Worm (Caenorhabditis elegans) whole organism, L1 larva: Measurements from ENCODE around the gene ZK666.15.
A peak's percentile ranks its signal among the peaks of the same experiment; 100 is the strongest.

ENCODE experiments used
- C04F5.9 ChIP-seq: sonication (generic microtip); optimal IDR thresholded peaks from 2 replicates; lab custom pipeline; 2016; ENCODE audit warnings: missing genetic modification characterization, missing compliant biosample characterization
- ces-1 ChIP-seq: fragments of 150-350 bp; optimal IDR thresholded peaks from 2 replicates; lab custom pipeline; 2014; ENCODE audit warnings: missing biosample characterization, missing genetic modification reagents, missing genetic modification characterization
- dpl-1 ChIP-seq, 3 experiments: fragments of 150-350 bp in 2 of 3; sonication (generic microtip) in 1 of 3; optimal IDR thresholded peaks; 2 replicates each; lab custom pipeline; 2014 to 2017; ENCODE audit warnings: missing biosample characterization in 3 of 3, missing genetic modification characterization in 3 of 3, missing genetic modification reagents in 3 of 3
- lin-35 ChIP-seq, 2 experiments: fragments of 150-350 bp; optimal IDR thresholded peaks; 2 replicates each; lab custom pipeline; 2014; ENCODE audit warnings: missing biosample characterization in 2 of 2, missing genetic modification characterization in 2 of 2, missing genetic modification reagents in 2 of 2
- lir-3 ChIP-seq: sonication (generic microtip); optimal IDR thresholded peaks from 2 replicates; lab custom pipeline; 2016; ENCODE audit warnings: mild to moderate bottlenecking, missing genetic modification characterization, moderate library complexity, missing compliant biosample characterization; ENCODE audit not compliant: poor library complexity
- mdl-1 ChIP-seq, 2 experiments: fragments of 150-350 bp; optimal IDR thresholded peaks; 2 replicates each; lab custom pipeline; 2014 to 2017; ENCODE audit warnings: missing biosample characterization in 2 of 2, missing genetic modification characterization in 2 of 2, inconsistent platforms in 1 of 2
- mep-1 ChIP-seq: fragments of 150-350 bp; optimal IDR thresholded peaks from 2 replicates; lab custom pipeline; 2014; ENCODE audit warnings: missing biosample characterization, missing genetic modification characterization
- nhr-11 ChIP-seq: fragments of 150-350 bp; optimal IDR thresholded peaks from 2 replicates; lab custom pipeline; 2014; ENCODE audit warnings: missing biosample characterization, missing genetic modification characterization
- nhr-20 ChIP-seq: sonication (generic microtip); optimal IDR thresholded peaks from 2 replicates; lab custom pipeline; 2016; ENCODE audit warnings: mild to moderate bottlenecking, missing genetic modification characterization, missing compliant biosample characterization
- nhr-76 ChIP-seq: sonication (generic microtip); optimal IDR thresholded peaks from 2 replicates; lab custom pipeline; 2017; ENCODE audit warnings: missing biosample characterization, missing genetic modification characterization
- nhr-85 ChIP-seq: sonication (generic microtip); peaks from one replicate; lab custom pipeline; 2016; ENCODE audit warnings: missing genetic modification characterization, inconsistent platforms, missing compliant biosample characterization
- pqm-1 ChIP-seq: sonication (generic microtip); optimal IDR thresholded peaks from 3 replicates; lab custom pipeline; 2017; ENCODE audit warnings: missing biosample characterization, missing genetic modification characterization
- rnt-1 ChIP-seq: sonication (generic microtip); optimal IDR thresholded peaks from 2 replicates; lab custom pipeline; 2016; ENCODE audit warnings: mild to moderate bottlenecking, missing genetic modification characterization, moderate library complexity, missing compliant biosample characterization
- snu-23 ChIP-seq: sonication (generic microtip); optimal IDR thresholded peaks from 2 replicates; lab custom pipeline; 2016; ENCODE audit warnings: missing genetic modification characterization, missing compliant biosample characterization
- sox-4 ChIP-seq: sonication (generic microtip); optimal IDR thresholded peaks from 2 replicates; lab custom pipeline; 2016; ENCODE audit warnings: missing genetic modification characterization, missing compliant biosample characterization
- sptf-1 ChIP-seq: fragments of 150-350 bp; optimal IDR thresholded peaks from 2 replicates; lab custom pipeline; 2014; ENCODE audit warnings: missing biosample characterization, missing genetic modification characterization
- swsn-7 ChIP-seq: sonication (generic microtip); optimal IDR thresholded peaks from 2 replicates; lab custom pipeline; 2016; ENCODE audit warnings: missing genetic modification characterization, missing compliant biosample characterization
- unc-30 ChIP-seq: sonication (generic microtip); optimal IDR thresholded peaks from 2 replicates; lab custom pipeline; 2017; ENCODE audit warnings: missing biosample characterization, missing genetic modification characterization
- xbp-1 ChIP-seq: sonication (generic microtip); optimal IDR thresholded peaks from 2 replicates; lab custom pipeline; 2016; ENCODE audit warnings: missing genetic modification characterization, missing compliant biosample characterization

ZK666.15 gene

DNA sequence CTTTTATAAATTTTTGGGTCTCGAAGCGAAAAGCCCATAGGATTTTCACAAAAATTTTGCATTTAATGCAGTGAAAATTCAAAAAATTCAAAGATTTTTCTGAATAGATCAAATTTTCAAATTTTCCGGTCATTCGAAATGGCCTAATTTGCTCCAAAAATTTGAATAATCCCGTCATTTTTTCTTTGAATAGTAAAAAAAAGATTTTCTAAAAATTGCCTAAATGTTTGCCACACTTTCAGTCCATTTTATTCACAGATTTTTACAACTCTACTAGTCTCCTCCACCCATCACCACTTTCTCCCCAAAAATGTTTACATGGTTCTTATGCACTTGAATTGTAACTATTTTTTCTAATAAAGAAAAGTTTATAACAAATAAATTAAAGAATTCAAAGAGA lies 47.1 kb downstream of the ZK666.15 start:
- TF ChIP-seq ces-1 (GFP tag; lab: Kevin White, UChicago) (no peak), mep-1 (tag; lab: Kevin White, UChicago) (no peak), C04F5.9 (tag; lab: Kevin White, UChicago) (no peak), nhr-85 (tag; lab: Kevin White, UChicago) (peak; percentile 34), nhr-76 (tag; lab: Kevin White, UChicago) (no peak)

ce11 chrII:10537571-10537970 lies 50.7 kb downstream of the ZK666.15 start, which contains the start of gene R166.2:
R166.2 (minus strand) TSS chrII:10537671.
- TF ChIP-seq C04F5.9 (tag; lab: Kevin White, UChicago) (no peak), pqm-1 (tag; lab: Kevin White, UChicago) (no peak), lir-3 (tag; lab: Kevin White, UChicago) (no peak), swsn-7 (tag; lab: Kevin White, UChicago) (no peak), rnt-1 (tag; lab: Kevin White, UChicago) (no peak), mdl-1 (tag; optimal IDR thresholded peaks at IDR 0.05; lab: Kevin White, UChicago) (no peak), lin-35 (GFP tag; optimal IDR thresholded peaks at IDR 0.05; lab: Kevin White, UChicago) (no peak), sptf-1 (tag; lab: Kevin White, UChicago) (no peak), dpl-1 (GFP tag; optimal IDR thresholded peaks at IDR 0.05; lab: Kevin White, UChicago) (no peak), unc-30 (tag; lab: Kevin White, UChicago) (no peak), xbp-1 (tag; lab: Kevin White, UChicago) (no peak), nhr-11 (tag; lab: Kevin White, UChicago) (no peak), snu-23 (GFP tag; lab: Kevin White, UChicago) (no peak), nhr-20 (no peak), sox-4 (tag; lab: Kevin White, UChicago) (no peak)
